Fruit fly (Drosophila melanogaster) Kc167 (cell line): ENCODE results near the gene PhKgamma.

Experiments used
- Myc ChIP-seq: fragments of >200 bp; optimal IDR thresholded peaks from 2 replicates; lab custom pipeline; 2017; ENCODE audit warnings: missing external identifiers
- Sin3A ChIP-seq: fragments of >200 bp; optimal IDR thresholded peaks from 2 replicates; lab custom pipeline; 2018; ENCODE audit warnings: missing external identifiers
- h ChIP-seq: fragments of >200 bp; optimal IDR thresholded peaks from 3 replicates; lab custom pipeline; 2018; ENCODE audit warnings: missing external identifiers
- insv ChIP-seq: fragments of >200 bp; optimal IDR thresholded peaks from 3 replicates; lab custom pipeline; 2018; ENCODE audit warnings: missing external identifiers
- psq ChIP-seq: fragments of >200 bp; optimal IDR thresholded peaks from 2 replicates; lab custom pipeline; 2017; ENCODE audit warnings: missing external identifiers
- ttk ChIP-seq: sonication (Bioruptor generic); optimal IDR thresholded peaks from 2 replicates; lab custom pipeline; 2017; ENCODE audit warnings: missing external identifiers

dm6 chrX:11651420-11651819 is 43.5 kb upstream of the PhKgamma start:
- TF ChIP-seq psq (lab: Kevin White, UChicago) (no peak), Sin3A (lab: Kevin White, UChicago) (no peak), Myc (lab: Kevin White, UChicago) (no peak), ttk (lab: Kevin White, UChicago) (no peak), h (no peak), insv (lab: Kevin White, UChicago) (no peak)
